Worm (Caenorhabditis elegans): ENCODE data around the gene C50E3.11.

- TF ChIP-seq him-1 (tag; optimal IDR thresholded peaks at IDR 0.05) (no peak), W03F9.2 (tag; optimal IDR thresholded peaks at IDR 0.05) (no peak)
Observed at ce11 chrV:7600149-7600548, 3.1 kb downstream of the C50E3.11 start, which contains the start of gene C50E3.9.

Data from whole organism, L4/young adult.